Fruit fly (Drosophila melanogaster) S2 (cell line): ENCODE data around the gene CG11911.

Source experiments
- CG8478 ChIP-seq: fragments of >200 bp; optimal IDR thresholded peaks from 2 replicates; lab custom pipeline; 2018
- CTCF ChIP-seq, 2 experiments: fragments of >200 bp; optimal IDR thresholded peaks; 2 replicates each; lab custom pipeline; 2018

DNA sequence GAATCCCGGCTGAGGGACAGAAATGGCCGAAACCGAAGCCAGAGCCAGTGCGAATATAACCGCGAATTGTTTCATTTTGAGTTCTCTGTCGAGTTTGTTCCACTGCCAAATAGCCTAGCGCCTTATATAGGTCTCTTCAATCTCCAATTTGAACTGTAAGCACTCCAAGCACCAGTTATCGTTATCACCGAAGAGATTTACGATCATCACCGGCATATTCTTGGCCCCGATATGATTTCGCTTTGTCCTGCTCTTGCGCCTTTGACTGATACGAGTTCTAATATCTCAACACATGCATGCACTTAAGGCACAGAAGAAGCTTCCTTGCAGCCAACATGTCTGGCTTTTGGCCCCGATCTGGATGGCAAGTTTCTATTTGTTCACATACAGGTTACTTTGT is 1.9 kb downstream of the CG11911 start, which contains the start of gene CG11912:
- TF ChIP-seq CTCF (optimal IDR thresholded peaks at IDR 0.05; lab: Kevin White, UChicago) (no peak), CG8478 (no peak)
